Fruit fly (Drosophila melanogaster): ENCODE results near the gene zyd.

Gene zyd

DNA sequence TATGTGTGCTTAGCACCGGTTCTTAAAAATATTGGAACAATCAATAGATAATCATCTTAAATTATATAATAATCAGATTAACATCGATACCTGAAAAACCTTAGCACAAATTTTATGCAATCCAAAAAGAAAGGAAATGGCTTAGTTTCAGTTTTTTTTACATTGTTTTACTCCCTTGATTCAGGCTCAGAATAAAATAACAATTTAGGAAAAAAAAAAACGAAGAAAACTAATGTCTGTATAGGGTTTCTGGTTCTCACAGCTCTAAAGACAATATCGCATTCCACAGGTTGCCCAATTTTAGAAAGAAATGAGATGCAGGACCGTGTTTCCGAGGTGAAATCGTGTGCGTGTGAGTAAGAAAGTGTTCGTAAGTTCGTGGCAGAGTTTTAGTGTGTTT lies at the start of gene zyd:
Gene zyd, plus strand, starts transcription at position 301 of the 400 bp plus-strand sequence.
- no peak for TF ChIP-seq Sin3A (optimal IDR thresholded peaks at IDR 0.05)
- TF ChIP-seq ttk (optimal IDR thresholded peaks at IDR 0.05), result no peak
- TF ChIP-seq Myc (optimal IDR thresholded peaks at IDR 0.05), result no peak
- no peak for TF ChIP-seq h (optimal IDR thresholded peaks at IDR 0.05)
- TF ChIP-seq insv (optimal IDR thresholded peaks at IDR 0.05), result no peak
- TF ChIP-seq psq (optimal IDR thresholded peaks at IDR 0.05), result no peak

DNA sequence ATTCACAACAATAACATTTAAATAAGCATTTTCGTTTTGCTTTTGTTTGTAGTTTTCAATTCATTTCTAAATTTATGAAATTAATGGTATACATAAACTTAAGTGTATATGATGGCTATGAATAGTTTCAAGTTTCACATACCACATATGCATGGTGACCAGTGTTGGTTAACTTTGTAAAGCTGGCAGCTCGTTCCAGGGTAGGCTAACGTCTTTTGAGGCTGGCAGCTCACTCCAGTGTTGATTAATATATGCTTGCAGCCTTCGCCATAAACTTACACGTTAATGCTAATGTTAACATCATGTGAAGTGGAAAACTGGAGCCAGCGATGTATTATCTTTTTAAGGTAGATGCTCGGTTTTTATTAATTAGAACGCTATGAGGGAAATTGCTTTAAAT lies 41.2 kb upstream of the zyd start:
- no peak for TF ChIP-seq psq (optimal IDR thresholded peaks at IDR 0.05)
- TF ChIP-seq ttk (optimal IDR thresholded peaks at IDR 0.05), result no peak
- no peak for TF ChIP-seq h (optimal IDR thresholded peaks at IDR 0.05)

DNA sequence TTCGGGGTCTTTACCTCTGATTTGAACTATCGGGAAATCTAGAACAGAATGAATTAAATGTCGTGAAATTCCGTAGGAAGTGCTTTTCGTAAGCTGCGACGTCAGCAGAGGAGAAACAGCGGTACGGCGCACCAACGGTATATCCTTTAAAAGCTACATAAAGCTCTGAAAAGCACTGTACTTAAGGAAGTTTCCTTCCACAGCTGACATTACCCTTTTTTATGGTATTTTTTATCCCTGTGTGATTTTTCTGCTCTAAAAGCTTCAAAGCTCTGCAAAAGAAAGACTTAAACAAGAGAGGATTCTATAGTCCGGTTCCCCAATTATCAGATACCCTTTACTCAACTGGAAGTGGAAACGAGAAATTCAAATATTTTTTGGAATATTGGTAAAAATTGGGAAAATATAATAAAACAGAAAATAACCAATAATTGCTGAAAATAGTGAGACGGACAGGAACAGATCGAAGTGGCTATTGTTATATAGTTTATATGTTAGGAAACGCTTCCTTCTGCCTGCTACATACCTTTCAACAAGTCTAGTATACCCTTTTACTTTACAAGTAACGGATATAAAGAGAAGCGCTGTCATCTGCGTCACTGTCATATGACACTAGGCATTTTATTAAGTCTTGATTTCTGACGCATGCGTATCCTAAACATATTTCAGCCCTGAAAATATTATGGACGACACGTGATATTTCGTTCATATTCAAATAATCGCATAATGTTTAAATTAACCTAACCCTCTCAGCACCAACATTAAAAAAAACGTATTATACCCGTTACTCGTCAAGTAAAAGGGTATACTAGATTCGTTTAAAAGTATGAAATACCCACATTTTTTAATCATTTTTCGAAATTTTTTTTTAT lies 17.9 kb upstream of the zyd start, which contains the start of the genes stnA and stnB:
Gene stnA, minus strand, starts transcription at position 51 of the 872 bp plus-strand sequence.
Gene stnB, minus strand, starts transcription at position 51 of the 872 bp plus-strand sequence.
- no peak for TF ChIP-seq psq (optimal IDR thresholded peaks at IDR 0.05)
- no peak for TF ChIP-seq Sin3A (optimal IDR thresholded peaks at IDR 0.05)

DNA sequence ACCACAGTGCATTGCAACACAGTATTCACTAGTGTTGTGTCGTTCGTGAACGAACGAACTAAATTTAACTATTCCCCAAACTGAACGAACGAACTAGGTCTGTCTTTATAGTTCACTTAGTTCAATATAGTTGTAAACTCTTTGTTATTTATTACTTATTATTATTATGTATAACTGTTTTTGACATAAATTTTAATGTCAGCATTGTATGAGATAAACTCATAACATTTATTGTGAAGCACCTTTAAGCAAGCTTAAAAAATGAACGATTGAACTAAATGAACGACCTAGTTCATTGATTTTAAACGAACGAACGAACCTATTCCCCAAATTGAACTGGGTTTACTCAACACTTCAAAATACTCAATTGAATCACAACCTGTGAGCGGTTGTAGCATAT lies 15.8 kb upstream of the zyd start:
- no peak for TF ChIP-seq ttk (optimal IDR thresholded peaks at IDR 0.05)

DNA sequence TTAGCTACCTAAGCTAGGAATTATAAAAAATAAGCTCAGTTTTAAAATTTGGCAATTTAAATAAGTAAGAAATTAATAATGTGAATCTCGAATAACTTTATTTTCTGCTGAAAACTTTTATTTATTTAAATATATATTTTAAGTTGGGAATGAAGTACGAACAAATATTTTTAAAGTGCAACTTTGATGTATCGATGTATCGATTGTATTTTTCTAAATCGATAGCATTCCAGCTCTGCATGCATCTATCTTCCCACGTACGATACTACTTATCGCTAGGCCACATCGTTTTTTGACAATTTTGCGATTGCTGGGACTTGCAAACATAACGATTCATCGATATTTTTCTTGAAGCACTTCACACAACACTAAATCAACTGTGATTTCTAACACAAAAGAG lies 15.3 kb upstream of the zyd start:
- TF ChIP-seq psq (optimal IDR thresholded peaks at IDR 0.05) (no peak), insv (optimal IDR thresholded peaks at IDR 0.05) (no peak), Myc (optimal IDR thresholded peaks at IDR 0.05) (no peak), ttk (optimal IDR thresholded peaks at IDR 0.05) (no peak), Sin3A (optimal IDR thresholded peaks at IDR 0.05) (no peak), h (optimal IDR thresholded peaks at IDR 0.05) (no peak)

DNA sequence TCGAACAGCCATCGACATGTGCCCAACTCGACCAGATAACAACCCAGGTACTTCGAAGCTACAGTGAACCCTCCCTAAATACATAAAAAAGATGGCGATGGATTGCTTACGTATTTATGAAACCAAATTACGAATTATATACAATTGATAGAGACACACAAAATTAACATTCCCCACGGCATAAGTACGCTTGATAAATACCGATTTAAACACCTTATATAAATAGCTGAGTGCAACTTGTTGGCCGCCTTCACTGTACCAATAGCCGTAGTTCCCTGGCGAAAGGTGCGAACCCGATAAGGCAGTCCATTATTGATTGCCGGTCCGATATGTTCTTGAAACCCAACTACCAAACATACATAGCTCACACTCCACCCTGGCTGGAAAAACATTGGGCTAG lies 12.0 kb upstream of the zyd start:
- no peak for TF ChIP-seq ttk (optimal IDR thresholded peaks at IDR 0.05)
- no peak for TF ChIP-seq insv (optimal IDR thresholded peaks at IDR 0.05)
- no peak for TF ChIP-seq Sin3A (optimal IDR thresholded peaks at IDR 0.05)
- no peak for TF ChIP-seq psq (optimal IDR thresholded peaks at IDR 0.05)
- no peak for TF ChIP-seq h (optimal IDR thresholded peaks at IDR 0.05)
- no peak for TF ChIP-seq Myc (optimal IDR thresholded peaks at IDR 0.05)

DNA sequence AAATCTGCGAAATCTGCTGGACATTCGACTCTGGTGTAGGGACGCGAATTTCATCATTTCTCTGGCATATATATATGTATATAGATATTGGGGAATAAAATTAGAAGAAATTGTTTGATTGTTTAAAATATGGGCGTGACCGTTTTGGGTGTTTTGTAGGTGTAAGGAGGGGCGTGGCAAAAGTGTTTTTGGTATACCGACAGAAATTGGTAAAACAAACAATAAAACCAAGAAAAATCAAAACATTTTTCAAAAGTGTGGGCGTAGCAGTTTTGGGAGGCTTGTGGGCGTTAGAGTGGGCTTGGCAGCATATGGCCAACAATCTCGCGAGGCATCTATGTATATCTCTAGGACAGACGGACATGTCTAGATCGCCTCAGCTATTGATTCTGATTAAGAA lies 11.5 kb upstream of the zyd start, which contains the start of gene FucTC:
Gene FucTC, minus strand, starts transcription at position 101 of the 400 bp plus-strand sequence.
- no peak for TF ChIP-seq h (optimal IDR thresholded peaks at IDR 0.05)
- no peak for TF ChIP-seq psq (optimal IDR thresholded peaks at IDR 0.05)
- TF ChIP-seq Sin3A (optimal IDR thresholded peaks at IDR 0.05), result no peak
- TF ChIP-seq insv (optimal IDR thresholded peaks at IDR 0.05), result no peak
- no peak for TF ChIP-seq Myc (optimal IDR thresholded peaks at IDR 0.05)
- no peak for TF ChIP-seq ttk (optimal IDR thresholded peaks at IDR 0.05)

DNA sequence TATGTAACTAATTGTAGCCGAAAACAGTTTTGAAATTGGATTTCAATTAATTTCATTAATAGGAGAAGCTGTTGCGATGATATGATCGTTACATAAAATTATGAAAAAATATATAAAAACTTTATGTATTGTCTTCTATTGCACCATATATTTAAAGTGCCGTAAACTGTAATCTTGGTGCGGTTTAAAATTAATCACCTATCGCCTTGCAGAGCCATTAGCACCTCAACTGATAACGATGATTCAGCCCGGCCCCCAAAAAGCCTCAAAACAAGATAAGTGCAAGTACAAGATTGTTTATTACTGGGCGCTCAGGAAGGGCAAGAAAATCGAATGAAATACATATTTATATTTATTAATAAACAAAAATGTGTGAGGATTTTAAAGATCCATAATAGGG lies 10.8 kb upstream of the zyd start:
- TF ChIP-seq Sin3A (optimal IDR thresholded peaks at IDR 0.05) (no peak), h (optimal IDR thresholded peaks at IDR 0.05) (no peak), insv (optimal IDR thresholded peaks at IDR 0.05) (no peak), psq (optimal IDR thresholded peaks at IDR 0.05) (no peak), ttk (optimal IDR thresholded peaks at IDR 0.05) (no peak), Myc (optimal IDR thresholded peaks at IDR 0.05) (no peak)

DNA sequence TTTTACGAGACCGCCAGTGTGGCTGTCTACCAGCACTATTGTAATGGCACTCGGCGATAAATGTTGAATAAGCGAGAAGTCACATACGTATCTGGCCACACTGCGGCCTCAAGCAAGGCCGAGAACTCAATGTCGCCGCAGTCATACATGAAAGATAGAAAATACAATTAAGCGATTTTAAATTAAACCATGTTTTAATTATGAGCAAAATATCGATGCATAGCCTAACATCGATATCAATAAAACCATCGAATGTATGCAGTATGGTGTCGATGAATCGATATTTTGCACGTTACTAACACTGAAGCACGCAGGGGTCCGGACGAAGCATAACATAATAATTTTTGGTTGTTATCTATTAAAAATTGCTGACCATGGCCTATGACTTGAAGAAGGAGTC lies 9.5 kb upstream of the zyd start, which contains the start of the genes Rab21 and Coa7:
Gene Rab21, minus strand, starts transcription at position 202 of the 400 bp plus-strand sequence.
Gene Coa7, plus strand, starts transcription at position 288 of the 400 bp plus-strand sequence.
- TF ChIP-seq h (optimal IDR thresholded peaks at IDR 0.05), result no peak
- TF ChIP-seq Sin3A (optimal IDR thresholded peaks at IDR 0.05), result no peak
- no peak for TF ChIP-seq psq (optimal IDR thresholded peaks at IDR 0.05)
- TF ChIP-seq Myc (optimal IDR thresholded peaks at IDR 0.05), result no peak
- TF ChIP-seq insv (optimal IDR thresholded peaks at IDR 0.05), result no peak
- TF ChIP-seq ttk (optimal IDR thresholded peaks at IDR 0.05), result no peak

DNA sequence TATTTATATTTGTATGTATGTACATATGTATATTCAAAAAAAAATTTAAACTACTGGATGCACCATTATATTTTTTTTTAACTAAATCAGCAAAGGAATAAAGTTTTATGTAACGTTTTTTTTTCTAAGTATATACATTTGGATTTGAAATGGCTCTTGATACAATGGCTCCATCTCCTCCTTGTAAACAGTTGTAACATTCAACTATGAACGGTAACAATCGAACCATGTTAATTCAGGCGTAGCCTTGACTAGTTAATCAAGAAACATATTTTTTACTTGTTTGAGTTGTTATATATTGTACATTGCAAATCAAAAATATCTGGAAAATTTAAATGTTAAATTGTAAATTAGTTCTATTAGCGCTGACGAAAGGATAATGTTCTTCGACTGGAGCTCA lies 13.1 kb downstream of the zyd start, which contains the start of gene CG12061:
Gene CG12061, plus strand, starts transcription at position 301 of the 400 bp plus-strand sequence.
- no peak for TF ChIP-seq ttk (optimal IDR thresholded peaks at IDR 0.05)
- no peak for TF ChIP-seq Sin3A (optimal IDR thresholded peaks at IDR 0.05)
- no peak for TF ChIP-seq insv (optimal IDR thresholded peaks at IDR 0.05)
- no peak for TF ChIP-seq psq (optimal IDR thresholded peaks at IDR 0.05)
- TF ChIP-seq h (optimal IDR thresholded peaks at IDR 0.05), result no peak

DNA sequence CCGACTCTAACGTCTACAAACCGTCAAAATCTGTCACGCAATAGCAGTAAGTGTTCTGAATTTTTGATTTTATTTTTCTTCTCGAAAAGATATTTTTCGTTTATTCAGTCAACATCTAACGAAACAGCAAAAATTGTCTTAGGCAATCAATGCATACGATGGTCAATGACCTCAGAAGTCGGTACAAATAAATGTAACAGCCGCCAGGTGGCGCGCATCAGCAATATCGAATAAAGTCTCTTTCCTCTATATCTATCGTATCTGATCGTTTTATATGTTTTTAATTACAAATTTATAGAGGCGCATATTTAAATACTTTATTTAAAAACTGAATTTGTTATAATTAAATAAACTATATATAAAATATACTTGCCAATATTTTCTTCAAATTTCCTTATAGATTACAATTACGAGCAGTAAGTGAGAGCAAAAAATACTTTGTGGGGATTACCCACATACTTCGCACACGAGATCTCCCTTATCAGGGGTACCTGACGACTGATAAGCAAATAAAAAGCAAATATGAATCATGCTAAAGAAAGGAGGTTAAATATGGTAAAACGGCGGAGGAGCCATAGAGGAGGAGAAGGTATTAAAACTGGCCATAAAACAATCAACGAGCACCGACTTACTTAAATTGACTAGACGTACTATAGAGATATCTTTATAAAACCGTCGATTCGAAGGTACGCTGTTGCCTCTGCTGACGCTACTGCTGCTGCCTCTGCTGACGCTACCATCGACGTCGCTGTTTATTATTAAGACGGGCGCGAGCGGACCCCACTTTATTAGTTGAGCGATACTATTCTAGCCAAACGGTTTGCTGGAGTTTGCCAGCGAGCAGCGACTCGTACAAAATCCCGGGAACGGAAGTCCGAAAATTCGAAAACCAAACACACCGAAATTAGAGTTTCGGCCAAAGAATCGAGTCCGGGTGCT lies 45.1 kb downstream of the zyd start, which contains the start of gene CG17167:
Gene CG17167, plus strand, starts transcription at position 781 of the 939 bp plus-strand sequence.
- TF ChIP-seq psq (optimal IDR thresholded peaks at IDR 0.05) (no peak), Myc (optimal IDR thresholded peaks at IDR 0.05) (no peak), ttk (optimal IDR thresholded peaks at IDR 0.05) (no peak), insv (optimal IDR thresholded peaks at IDR 0.05) (no peak), Sin3A (optimal IDR thresholded peaks at IDR 0.05) (no peak), h (optimal IDR thresholded peaks at IDR 0.05) (no peak)

DNA sequence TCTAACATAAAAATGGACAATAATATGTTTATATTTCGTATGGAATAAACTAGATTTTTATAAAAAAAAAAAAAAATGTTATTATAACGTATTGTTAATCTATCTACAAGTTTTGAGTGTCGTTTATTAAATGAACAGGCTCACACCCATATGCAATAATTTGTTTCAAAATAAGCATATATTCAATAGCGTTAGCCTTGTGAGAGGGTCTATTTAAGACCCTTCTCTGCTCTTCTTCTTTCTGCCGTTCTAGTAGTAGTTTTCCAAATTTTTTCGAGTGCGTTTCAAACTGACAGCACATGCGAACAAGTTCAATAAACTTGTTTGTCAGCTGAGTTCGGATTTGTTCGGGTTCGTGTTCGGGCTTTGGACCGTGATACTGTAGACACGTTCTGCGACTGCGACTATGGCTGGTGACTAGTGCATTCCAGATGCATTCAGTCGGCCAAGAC lies 48.6 kb downstream of the zyd start:
- no peak for TF ChIP-seq insv (optimal IDR thresholded peaks at IDR 0.05)
- no peak for TF ChIP-seq Myc (optimal IDR thresholded peaks at IDR 0.05)
- TF ChIP-seq ttk (optimal IDR thresholded peaks at IDR 0.05), result no peak
- TF ChIP-seq Sin3A (optimal IDR thresholded peaks at IDR 0.05), result no peak
- no peak for TF ChIP-seq psq (optimal IDR thresholded peaks at IDR 0.05)
- TF ChIP-seq h (optimal IDR thresholded peaks at IDR 0.05), result no peak
